Worm (Caenorhabditis elegans): ENCODE measurements around the gene hdl-2.

hdl-2 gene

ce11 chrIV:8891131-8891530 is 17.2 kb downstream of the hdl-2 start, which contains the start of gene spr-2 (continued):
- TF ChIP-seq grh-1 (GFP tag; IDR thresholded peaks at IDR 0.05) = 0 out of 2 replicates have a peak, but pooled peaks have one; percentile 18
- TF ChIP-seq egl-27 (tag; optimal IDR thresholded peaks at IDR 0.05) = no peak
- TF ChIP-seq lsy-2 (tag; optimal IDR thresholded peaks at IDR 0.05) = peak; percentile 84 to 87
- no peak for TF ChIP-seq lir-3 (tag; optimal IDR thresholded peaks at IDR 0.05; ENCODE audit: poor library complexity)
- peak; percentile 55 for TF ChIP-seq fos-1 (tag; optimal IDR thresholded peaks at IDR 0.05)
- TF ChIP-seq nhr-12 (tag; optimal IDR thresholded peaks at IDR 0.05) = no peak
- TF ChIP-seq nhr-11 (tag; optimal IDR thresholded peaks at IDR 0.05) = peak; percentile 67
- TF ChIP-seq mdl-1 (tag; optimal IDR thresholded peaks at IDR 0.05) = peak in 1 of 2 experiments; percentile 48
- peak; percentile 81 to 89 for TF ChIP-seq efl-1 (optimal IDR thresholded peaks at IDR 0.05)
- TF ChIP-seq efl-1 (GFP tag; optimal IDR thresholded peaks at IDR 0.05 in 1 of 2) = peak; percentile 86 to 99
- no peak for TF ChIP-seq nhr-237 (tag; optimal IDR thresholded peaks at IDR 0.05)
- no peak for TF ChIP-seq Y116A8C.19 (tag; optimal IDR thresholded peaks at IDR 0.05; ENCODE audit: borderline replicate concordance)
- TF ChIP-seq mab-9 (GFP tag; IDR thresholded peaks at IDR 0.05) = no peak
- peak; percentile 19 for TF ChIP-seq nhr-77 (tag; optimal IDR thresholded peaks at IDR 0.05)
- no peak for TF ChIP-seq ceh-88 (GFP tag; IDR thresholded peaks at IDR 0.05)
- peak; percentile 78 for TF ChIP-seq snu-23 (GFP tag; optimal IDR thresholded peaks at IDR 0.05)
- TF ChIP-seq alr-1 (tag; optimal IDR thresholded peaks at IDR 0.05; ENCODE audit: borderline replicate concordance) = no peak
- peak; percentile 80 for TF ChIP-seq xbp-1 (tag; optimal IDR thresholded peaks at IDR 0.05)
- peak; percentile 68 for TF ChIP-seq ceh-8 (GFP tag; optimal IDR thresholded peaks at IDR 0.05)
- TF ChIP-seq lin-14 (GFP tag; optimal IDR thresholded peaks at IDR 0.05) = peak; percentile 81
- TF ChIP-seq rnt-1 (tag; optimal IDR thresholded peaks at IDR 0.05) = peak; percentile 84
- TF ChIP-seq unc-98 (GFP tag; IDR thresholded peaks at IDR 0.05) = no peak
- TF ChIP-seq nhr-90 (tag; optimal IDR thresholded peaks at IDR 0.05; ENCODE audit: poor library complexity) = peak; percentile 79
- peak; percentile 5 for TF ChIP-seq mef-2 (tag; optimal IDR thresholded peaks at IDR 0.05)
- no peak for TF ChIP-seq hlh-4 (tag; optimal IDR thresholded peaks at IDR 0.05)
- TF ChIP-seq nhr-84 (tag; optimal IDR thresholded peaks at IDR 0.05) = no peak
- TF ChIP-seq hpl-2 (GFP tag; optimal IDR thresholded peaks at IDR 0.05) = no peak
- peak; percentile 50 for TF ChIP-seq fkh-8 (tag; optimal IDR thresholded peaks at IDR 0.05)
- TF ChIP-seq unc-62 (GFP tag; optimal IDR thresholded peaks at IDR 0.05) = no peak
- no peak for TF ChIP-seq C34B4.2 (tag; optimal IDR thresholded peaks at IDR 0.05)
- peak; percentile 75 for TF ChIP-seq nhr-19 (GFP tag; conservative IDR thresholded peaks at IDR 0.05)
- TF ChIP-seq nhr-47 (tag; optimal IDR thresholded peaks at IDR 0.05) = peak; percentile 84
- TF ChIP-seq lin-39 (tag; optimal IDR thresholded peaks at IDR 0.05) = peak; percentile 75
- TF ChIP-seq irx-1 (tag; optimal IDR thresholded peaks at IDR 0.05) = peak; percentile 59
- no peak for TF ChIP-seq ces-1 (GFP tag; optimal IDR thresholded peaks at IDR 0.05)
- TF ChIP-seq unc-130 (tag; optimal IDR thresholded peaks at IDR 0.05) = peak; percentile 37
- TF ChIP-seq lin-35 (GFP tag; optimal IDR thresholded peaks at IDR 0.05) = peak; percentile 86 to 91
- peak; percentile 75 for TF ChIP-seq dsc-1 (tag; optimal IDR thresholded peaks at IDR 0.05)
- no peak for TF ChIP-seq efl-3 (GFP tag; optimal IDR thresholded peaks at IDR 0.05)
- TF ChIP-seq nhr-20 (tag; optimal IDR thresholded peaks at IDR 0.05) = peak; percentile 81
- peak in 1 of 2 experiments; percentile 3 for TF ChIP-seq ztf-11 (tag; optimal IDR thresholded peaks at IDR 0.05)
- TF ChIP-seq ceh-82 (tag; optimal IDR thresholded peaks at IDR 0.05) = peak; percentile 21 to 65 (median 54)
- TF ChIP-seq unc-86 (tag; optimal IDR thresholded peaks at IDR 0.05) = peak; percentile 59
- peak; percentile 76 for TF ChIP-seq nhr-85 (tag)
- TF ChIP-seq pax-3 (tag; optimal IDR thresholded peaks at IDR 0.05) = no peak
- TF ChIP-seq jun-1 (tag; optimal IDR thresholded peaks at IDR 0.05) = peak; percentile 39
- TF ChIP-seq mep-1 (tag; optimal IDR thresholded peaks at IDR 0.05) = peak; percentile 92
- no peak for TF ChIP-seq vab-15 (tag; optimal IDR thresholded peaks at IDR 0.05)
- TF ChIP-seq C04F5.9 (tag; optimal IDR thresholded peaks at IDR 0.05) = peak; percentile 14

Measured in whole organism, L1 larva.